Worm (Caenorhabditis elegans): ENCODE measurements around the gene sir-2.2.

sir-2.2 gene

DNA sequence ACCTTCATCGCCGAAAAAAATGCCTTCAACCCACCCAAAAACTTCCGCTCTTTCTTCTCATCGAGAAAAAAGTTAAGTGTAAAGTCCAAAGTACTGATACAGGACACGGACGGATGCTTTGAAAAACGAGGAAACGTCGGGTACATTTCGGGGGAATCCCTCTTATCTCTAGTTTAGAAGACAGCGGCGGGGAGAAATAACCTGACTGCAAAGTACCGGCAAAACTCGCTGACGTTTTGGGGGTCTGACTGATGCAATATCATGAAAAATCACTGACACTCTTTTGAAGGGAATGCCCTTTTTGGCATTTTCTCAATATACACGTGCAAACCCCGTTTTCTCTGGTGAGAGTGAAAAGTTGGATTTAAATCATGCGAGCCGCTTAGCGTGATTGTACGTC lies 28.6 kb downstream of the sir-2.2 start (continued):
- TF ChIP-seq F23B12.7 (tag; optimal IDR thresholded peaks at IDR 0.05; ENCODE audit: insufficient read depth) (no peak), ets-4 (GFP tag; optimal IDR thresholded peaks at IDR 0.05) (no peak), akir-1 (GFP tag; optimal IDR thresholded peaks at IDR 0.05) (no peak), K11D2.4 (GFP tag; IDR thresholded peaks at IDR 0.05) (peak; percentile 68), zfh-2 (GFP tag; conservative IDR thresholded peaks at IDR 0.05) (no peak), ccch-3 (GFP tag; optimal IDR thresholded peaks at IDR 0.05) (no peak), nhr-27 (tag; optimal IDR thresholded peaks at IDR 0.05) (no peak), ztf-28 (GFP tag; IDR thresholded peaks at IDR 0.05) (no peak), chd-7 (tag; optimal IDR thresholded peaks at IDR 0.05) (peak; percentile 66), madf-6 (GFP tag; IDR thresholded peaks at IDR 0.05) (no peak), atf-7 (tag; optimal IDR thresholded peaks at IDR 0.05) (peak; percentile 71), repo-1 (tag; optimal IDR thresholded peaks at IDR 0.05) (peak; percentile 28), gei-17 (GFP tag; optimal IDR thresholded peaks at IDR 0.05) (peak; percentile 9), nhr-120 (GFP tag; IDR thresholded peaks at IDR 0.05) (no peak), ztf-6 (GFP tag; IDR thresholded peaks at IDR 0.05) (no peak), dpl-1 (GFP tag; optimal IDR thresholded peaks at IDR 0.05) (no peak), C17E4.6 (GFP tag; IDR thresholded peaks at IDR 0.05) (no peak), die-1 (tag; optimal IDR thresholded peaks at IDR 0.05) (peak; percentile 75), lin-26 (GFP tag; IDR thresholded peaks at IDR 0.05) (no peak), lsy-27 (tag; optimal IDR thresholded peaks at IDR 0.05; ENCODE audit: borderline replicate concordance, insufficient read depth) (no peak), let-526 (GFP tag; IDR thresholded peaks at IDR 0.05) (no peak), unc-130 (GFP tag; optimal IDR thresholded peaks at IDR 0.05) (no peak), rcor-1 (GFP tag; IDR thresholded peaks at IDR 0.05) (no peak), nhr-90 (tag; optimal IDR thresholded peaks at IDR 0.05) (peak; percentile 38), ceh-79 (tag; optimal IDR thresholded peaks at IDR 0.05) (no peak), fkh-3 (tag; optimal IDR thresholded peaks at IDR 0.05) (no peak), zim-3 (tag; optimal IDR thresholded peaks at IDR 0.05) (no peak), ceh-91 (GFP tag; IDR thresholded peaks at IDR 0.05) (no peak)

ce11 chrX:13357673-13358072 lies 29.8 kb downstream of the sir-2.2 start:
- TF ChIP-seq C06A6.2 (GFP tag; conservative IDR thresholded peaks at IDR 0.05) = no peak
- TF ChIP-seq attf-5 (GFP tag; optimal IDR thresholded peaks at IDR 0.05) = no peak
- no peak for TF ChIP-seq nhr-179 (tag; optimal IDR thresholded peaks at IDR 0.05)
- TF ChIP-seq cebp-2 (GFP tag; IDR thresholded peaks at IDR 0.05) = no peak
- no peak for TF ChIP-seq Y67H2A.10 (GFP tag; conservative IDR thresholded peaks at IDR 0.05)
- TF ChIP-seq xnd-1 (tag; optimal IDR thresholded peaks at IDR 0.05) = no peak

DNA sequence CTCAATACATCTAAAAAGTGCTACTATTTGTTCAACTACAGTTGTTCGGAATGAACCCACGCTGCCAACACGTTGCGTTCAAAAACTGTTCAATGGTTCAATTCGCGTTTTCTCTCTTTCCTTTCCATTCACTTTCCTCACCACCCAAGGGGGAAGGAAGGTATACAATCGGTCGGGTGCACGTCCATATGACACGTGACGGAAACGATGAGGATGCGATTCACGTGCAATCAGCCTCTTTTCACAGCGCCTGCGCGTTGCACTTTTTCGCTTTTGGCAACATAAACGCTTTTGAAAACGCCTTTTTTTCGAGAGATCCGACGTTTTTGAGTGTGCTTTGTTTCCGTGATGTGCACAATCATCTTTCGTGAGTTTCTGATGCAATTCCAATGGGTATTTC lies 30.7 kb downstream of the sir-2.2 start:
- TF ChIP-seq nfyb-1 (GFP tag; IDR thresholded peaks at IDR 0.05) = peak; percentile 55; the same call in 1 of the 2 replicates
- peak; percentile 66 for TF ChIP-seq dox-1 (GFP tag; IDR thresholded peaks at IDR 0.05)
- peak; percentile 86 for TF ChIP-seq somi-1 (GFP tag; optimal IDR thresholded peaks at IDR 0.05)
- TF ChIP-seq die-1 (tag; optimal IDR thresholded peaks at IDR 0.05) = peak; percentile 9
- peak; percentile 33 for TF ChIP-seq tlf-1 (GFP tag; optimal IDR thresholded peaks at IDR 0.05)
- no peak for TF ChIP-seq F23B12.7 (tag; optimal IDR thresholded peaks at IDR 0.05; ENCODE audit: insufficient read depth)
- peak; percentile 33; the same call in 1 of the 2 replicates for TF ChIP-seq mcd-1 (GFP tag; IDR thresholded peaks at IDR 0.05)
- peak; percentile 85 for TF ChIP-seq atf-7 (tag; optimal IDR thresholded peaks at IDR 0.05)
- TF ChIP-seq pbrm-1 (GFP tag; IDR thresholded peaks at IDR 0.05) = 0 out of 2 replicates have a peak, but pooled peaks have one; percentile 17
- peak; percentile 33 for TF ChIP-seq unc-62 (GFP tag; optimal IDR thresholded peaks at IDR 0.05)
- TF ChIP-seq rpc-1 (optimal IDR thresholded peaks at IDR 0.05) = no peak
- TF ChIP-seq rpc-1 (tag; optimal IDR thresholded peaks at IDR 0.05) = no peak
- TF ChIP-seq unc-130 (GFP tag; optimal IDR thresholded peaks at IDR 0.05) = no peak
- TF ChIP-seq K11D2.4 (GFP tag; IDR thresholded peaks at IDR 0.05) = peak; percentile 67; the same call in 1 of the 2 replicates
- peak; percentile 54 for TF ChIP-seq gei-17 (GFP tag; optimal IDR thresholded peaks at IDR 0.05)
- peak; percentile 15 for TF ChIP-seq lin-54 (GFP tag; optimal IDR thresholded peaks at IDR 0.05)
- TF ChIP-seq egl-44 (GFP tag; IDR thresholded peaks at IDR 0.05) = no peak
- TF ChIP-seq repo-1 (tag; optimal IDR thresholded peaks at IDR 0.05) = peak; percentile 60
- TF ChIP-seq cebp-1 (GFP tag; IDR thresholded peaks at IDR 0.05) = 0 out of 2 replicates have a peak, but pooled peaks have one; percentile 17
- TF ChIP-seq cebp-1 (tag; optimal IDR thresholded peaks at IDR 0.05) = peak; percentile 78
- peak; percentile 84 for TF ChIP-seq F22D6.2 (tag; optimal IDR thresholded peaks at IDR 0.05)
- peak; percentile 31 for TF ChIP-seq attf-5 (GFP tag; optimal IDR thresholded peaks at IDR 0.05)

Data from whole organism, young adult.